Fruit fly (Drosophila melanogaster) whole organism, embryonic: ENCODE results near the gene tplus3a.
A peak's percentile ranks its signal among the peaks of the same experiment; 100 is the strongest.

Experiments used
- Antp ChIP-seq: fragments of 200-800 bp; sonication (Bioruptor generic); optimal IDR thresholded peaks from 3 replicates; lab custom pipeline; 2016; ENCODE audit warnings: missing biosample characterization, missing genetic modification characterization
- CG10565 ChIP-seq: fragments of 200-800 bp; sonication (Bioruptor generic); optimal IDR thresholded peaks from 3 replicates; lab custom pipeline; 2016; ENCODE audit warnings: missing biosample characterization, mild to moderate bottlenecking, missing genetic modification characterization
- CG11456 ChIP-seq: fragments of 200-800 bp; sonication (Bioruptor generic); IDR thresholded peaks from 3 replicates; pipeline ENCODE4 v1.3.6; 2022; ENCODE audit warnings: missing biosample characterization, missing genetic modification characterization
- CG13424 ChIP-seq: fragments of 200-800 bp; sonication (Bioruptor generic); optimal IDR thresholded peaks from 2 replicates; lab custom pipeline; 2019; ENCODE audit warnings: missing biosample characterization, mild to moderate bottlenecking, missing genetic modification characterization, moderate library complexity
- CG1647 ChIP-seq: fragments of 200-800 bp; sonication (Bioruptor generic); optimal IDR thresholded peaks from 3 replicates; lab custom pipeline; 2016; ENCODE audit warnings: missing biosample characterization, missing genetic modification characterization
- CG17359 ChIP-seq: fragments of 200-800 bp; sonication (Bioruptor generic); optimal IDR thresholded peaks from 3 replicates; lab custom pipeline; 2018; ENCODE audit warnings: missing biosample characterization, mild to moderate bottlenecking, missing genetic modification characterization, moderate library complexity
- CG17829 ChIP-seq: fragments of 200-800 bp; optimal IDR thresholded peaks from 2 replicates; lab custom pipeline; 2019; ENCODE audit warnings: missing biosample characterization, mild to moderate bottlenecking, missing genetic modification characterization, moderate library complexity
- CG17912 ChIP-seq: fragments of 200-800 bp; sonication (Bioruptor generic); optimal IDR thresholded peaks from 2 replicates; lab custom pipeline; 2018; ENCODE audit warnings: missing biosample characterization, mild to moderate bottlenecking, missing genetic modification characterization
- CG30020 ChIP-seq: fragments of 200-800 bp; optimal IDR thresholded peaks from 2 replicates; lab custom pipeline; 2019; ENCODE audit warnings: missing biosample characterization, mild to moderate bottlenecking, missing genetic modification characterization, moderate library complexity
- CG32532 ChIP-seq: fragments of 200-800 bp; sonication (Bioruptor generic); IDR thresholded peaks from 2 replicates; pipeline ENCODE4 v1.3.6; 2022; ENCODE audit warnings: missing biosample characterization, missing genetic modification characterization
- CG32767 ChIP-seq: fragments of 200-800 bp; sonication (Bioruptor generic); IDR thresholded peaks from 2 replicates; pipeline ENCODE4 v1.3.6; 2022; ENCODE audit warnings: missing biosample characterization, missing genetic modification characterization
- CG33557 ChIP-seq: fragments of 200-800 bp; sonication (Bioruptor generic); optimal IDR thresholded peaks from 2 replicates; lab custom pipeline; 2019; ENCODE audit warnings: missing biosample characterization, mild to moderate bottlenecking, missing genetic modification characterization, moderate library complexity
- CG42726 ChIP-seq: fragments of 200-800 bp; sonication (Bioruptor generic); IDR thresholded peaks from 2 replicates; pipeline ENCODE4 v1.3.6; 2022; ENCODE audit warnings: missing biosample characterization, missing genetic modification characterization; ENCODE audit not compliant: partially characterized antibody
- CG8924 ChIP-seq: fragments of 200-800 bp; optimal IDR thresholded peaks from 3 replicates; lab custom pipeline; 2019; ENCODE audit warnings: missing biosample characterization, mild to moderate bottlenecking, missing genetic modification characterization, moderate library complexity
- CG9932 ChIP-seq: fragments of 200-800 bp; sonication (Bioruptor generic); IDR thresholded peaks from 2 replicates; pipeline ENCODE4 v1.3.6; 2022; ENCODE audit warnings: missing biosample characterization, missing genetic modification characterization
- Chrac-16 ChIP-seq: fragments of 200-800 bp; sonication (Bioruptor generic); optimal IDR thresholded peaks from 3 replicates; lab custom pipeline; 2016; ENCODE audit warnings: missing biosample characterization, missing genetic modification characterization
- CrebB ChIP-seq: fragments of 200-800 bp; sonication (Bioruptor generic); optimal IDR thresholded peaks from 3 replicates; lab custom pipeline; 2018; ENCODE audit warnings: missing biosample characterization, mild to moderate bottlenecking, missing genetic modification characterization
- Hmx ChIP-seq: fragments of 200-800 bp; sonication (Bioruptor generic); optimal IDR thresholded peaks from 2 replicates; lab custom pipeline; 2016; ENCODE audit warnings: missing biosample characterization, missing genetic modification characterization
- MBD-R2 ChIP-seq: fragments of 200-800 bp; sonication (Bioruptor generic); IDR thresholded peaks from 2 replicates; pipeline ENCODE4 v1.3.6; 2022; ENCODE audit warnings: missing biosample characterization, missing genetic modification characterization
- Nf-YA ChIP-seq: fragments of 200-800 bp; sonication (Bioruptor generic); IDR thresholded peaks from 2 replicates; pipeline ENCODE4 v1.3.6; 2022; ENCODE audit warnings: missing biosample characterization, missing genetic modification characterization
- Ravus ChIP-seq: fragments of 200-800 bp; sonication (Bioruptor generic); IDR thresholded peaks from 2 replicates; pipeline ENCODE4 v1.3.6; 2022; ENCODE audit warnings: missing biosample characterization, missing genetic modification characterization
- Sox100B ChIP-seq: fragments of 200-800 bp; sonication (Bioruptor generic); optimal IDR thresholded peaks from 3 replicates; lab custom pipeline; 2018; ENCODE audit warnings: missing biosample characterization, mild to moderate bottlenecking, missing genetic modification characterization
- TFAM ChIP-seq: fragments of 200-800 bp; sonication (Bioruptor generic); optimal IDR thresholded peaks from 2 replicates; lab custom pipeline; 2017; ENCODE audit warnings: missing biosample characterization, missing genetic modification characterization, inconsistent platforms
- Trl ChIP-seq, 3 experiments: fragments of >200 bp in 2 of 3; fragments of 200-800 bp in 1 of 3; sonication (Bioruptor generic) in 1 of 3; optimal IDR thresholded peaks; 2 replicates in 1 of 3; 3 replicates in 2 of 3; lab custom pipeline; 2016 to 2017; ENCODE audit warnings: missing biosample characterization in 1 of 3, missing genetic modification characterization in 1 of 3
- ac ChIP-seq: fragments of 200-800 bp; sonication (Bioruptor generic); optimal IDR thresholded peaks from 3 replicates; lab custom pipeline; 2017; ENCODE audit warnings: missing biosample characterization, mild to moderate bottlenecking, missing genetic modification characterization
- ato ChIP-seq: fragments of 200-800 bp; sonication (Bioruptor generic); IDR thresholded peaks from 2 replicates; pipeline ENCODE4 v1.3.6; 2022; ENCODE audit warnings: missing biosample characterization, missing genetic modification characterization; ENCODE audit not compliant: partially characterized antibody
- cg ChIP-seq: fragments of 200-800 bp; sonication (Bioruptor generic); optimal IDR thresholded peaks from 3 replicates; lab custom pipeline; 2019; ENCODE audit warnings: missing biosample characterization, mild to moderate bottlenecking, missing genetic modification characterization, moderate library complexity
- chn ChIP-seq: fragments of 200-800 bp; sonication (Bioruptor generic); optimal IDR thresholded peaks from 2 replicates; lab custom pipeline; 2016; ENCODE audit warnings: missing biosample characterization, missing genetic modification characterization
- crol ChIP-seq: fragments of 200-800 bp; sonication (Bioruptor generic); IDR thresholded peaks from 2 replicates; pipeline ENCODE4 v1.3.6; 2022; ENCODE audit warnings: missing biosample characterization, missing genetic modification characterization
- dan ChIP-seq: fragments of 200-800 bp; sonication (Bioruptor generic); IDR thresholded peaks from 2 replicates; pipeline ENCODE4 v1.3.6; 2022; ENCODE audit warnings: missing biosample characterization, missing genetic modification characterization
- gcm ChIP-seq: fragments of 200-800 bp; sonication (Bioruptor generic); optimal IDR thresholded peaks from 2 replicates; lab custom pipeline; 2019; ENCODE audit warnings: missing biosample characterization, mild to moderate bottlenecking, missing genetic modification characterization, moderate library complexity
- grn ChIP-seq: fragments of 200-800 bp; sonication (Bioruptor generic); optimal IDR thresholded peaks from 3 replicates; lab custom pipeline; 2017; ENCODE audit warnings: missing biosample characterization, missing genetic modification characterization
- gsb-n ChIP-seq: fragments of 200-800 bp; sonication (Bioruptor generic); optimal IDR thresholded peaks from 3 replicates; lab custom pipeline; 2018; ENCODE audit warnings: missing biosample characterization, mild to moderate bottlenecking, missing genetic modification characterization
- hkb ChIP-seq, 2 experiments: fragments of 200-800 bp in 1 of 2; fragments of >200 bp in 1 of 2; sonication (Bioruptor generic) in 1 of 2; IDR thresholded peaks in 1 of 2; optimal IDR thresholded peaks in 1 of 2; 2 replicates each; pipeline versions ENCODE4 v1.3.6 to Lab custom; 2017 to 2022; ENCODE audit warnings: missing biosample characterization in 1 of 2, missing genetic modification characterization in 1 of 2
- kni ChIP-seq: fragments of 200-800 bp; sonication (Bioruptor generic); optimal IDR thresholded peaks from 3 replicates; lab custom pipeline; 2017; ENCODE audit warnings: mild to moderate bottlenecking, missing biosample characterization, missing genetic modification reagents, missing genetic modification characterization
- lilli ChIP-seq: fragments of 200-800 bp; sonication (Bioruptor generic); optimal IDR thresholded peaks from 3 replicates; lab custom pipeline; 2016; ENCODE audit warnings: missing biosample characterization, missing genetic modification characterization
- mirr ChIP-seq: fragments of 200-800 bp; sonication (Bioruptor generic); optimal IDR thresholded peaks from 3 replicates; lab custom pipeline; 2018; ENCODE audit warnings: missing biosample characterization, mild to moderate bottlenecking, missing genetic modification characterization
- peb ChIP-seq: fragments of 200-800 bp; sonication (Bioruptor generic); IDR thresholded peaks from 2 replicates; pipeline ENCODE4 v1.3.6; 2022; ENCODE audit warnings: missing biosample characterization, missing genetic modification characterization
- pfk ChIP-seq: fragments of 200-800 bp; sonication (Bioruptor generic); optimal IDR thresholded peaks from 2 replicates; lab custom pipeline; 2018; ENCODE audit warnings: missing biosample characterization, mild to moderate bottlenecking, missing genetic modification characterization, moderate library complexity
- prd ChIP-seq, 3 experiments: fragments of >200 bp in 2 of 3; fragments of 200-800 bp in 1 of 3; sonication (Bioruptor generic) in 1 of 3; optimal IDR thresholded peaks in 2 of 3; IDR thresholded peaks in 1 of 3; 2 replicates in 2 of 3; 3 replicates in 1 of 3; pipeline versions ENCODE4 v1.3.6 to Lab custom; 2017 to 2022; ENCODE audit warnings: missing biosample characterization in 1 of 3, missing genetic modification characterization in 1 of 3
- rib ChIP-seq: fragments of 200-800 bp; sonication (Bioruptor generic); IDR thresholded peaks from 2 replicates; pipeline ENCODE4 v1.3.6; 2022; ENCODE audit warnings: missing biosample characterization, missing genetic modification characterization
- sens ChIP-seq: fragments of 200-800 bp; sonication (Bioruptor generic); peaks from one replicate; lab custom pipeline; 2016; ENCODE audit warnings: missing biosample characterization, missing genetic modification characterization
- sna ChIP-seq: fragments of 200-800 bp; sonication (Bioruptor generic); IDR thresholded peaks from 2 replicates; pipeline ENCODE4 v1.3.6; 2022; ENCODE audit warnings: missing biosample characterization, missing genetic modification characterization; ENCODE audit not compliant: partially characterized antibody
- unc-4 ChIP-seq: fragments of 200-800 bp; sonication (Bioruptor generic); IDR thresholded peaks from 2 replicates; pipeline ENCODE4 v1.3.6; 2022; ENCODE audit warnings: missing biosample characterization, missing genetic modification characterization; ENCODE audit not compliant: partially characterized antibody
- wor ChIP-seq: fragments of 200-800 bp; sonication (Bioruptor generic); IDR thresholded peaks from 2 replicates; pipeline ENCODE4 v1.3.6; 2022; ENCODE audit warnings: missing biosample characterization, missing genetic modification characterization
- zen ChIP-seq: fragments of 200-800 bp; sonication (Bioruptor generic); optimal IDR thresholded peaks from 3 replicates; lab custom pipeline; 2018; ENCODE audit warnings: missing biosample characterization, mild to moderate bottlenecking, missing genetic modification characterization, moderate library complexity
- zen2 ChIP-seq: fragments of 200-800 bp; sonication (Bioruptor generic); IDR thresholded peaks from 3 replicates; pipeline ENCODE4 v1.3.6; 2022; ENCODE audit warnings: missing biosample characterization, missing genetic modification characterization; ENCODE audit not compliant: partially characterized antibody

The tplus3a gene

dm6 chr2L:22070844-22071243 is at the start of gene tplus3a:
tplus3a (plus strand) TSS chr2L:22071144.
- TF ChIP-seq mirr (GFP tag; lab: Kevin White, UChicago) = no peak

dm6 chr2L:22024362-22024761 is 46.6 kb upstream of the tplus3a start:
- no peak for TF ChIP-seq CG1647
- TF ChIP-seq sens (GFP tag; lab: Kevin White, UChicago) = peak; percentile 78
- TF ChIP-seq unc-4 (GFP tag; lab: Robert Waterston, UW) = no peak; the same call in 1 of the 2 replicates
- peak; percentile 93 for TF ChIP-seq Nf-YA
- peak; percentile 1 for TF ChIP-seq Antp (GFP tag; lab: Kevin White, UChicago)
- TF ChIP-seq CG17829 (tag; lab: Kevin White, UChicago) = peak; percentile 35
- TF ChIP-seq CG9932 (GFP tag; lab: Robert Waterston, UW) = peak; percentile 13; the same call in 1 of the 2 replicates
- TF ChIP-seq Hmx (GFP tag; lab: Kevin White, UChicago) = no peak
- no peak for TF ChIP-seq Ravus (GFP tag; lab: Robert Waterston, UW)
- TF ChIP-seq CG11456 (GFP tag; lab: Robert Waterston, UW) = no peak
- peak; percentile 30; the same call in 1 of the 2 replicates for TF ChIP-seq CG32767 (GFP tag; lab: Robert Waterston, UW)
- TF ChIP-seq grn (GFP tag; lab: Kevin White, UChicago) = no peak
- TF ChIP-seq gcm (GFP tag; lab: Kevin White, UChicago) = peak; percentile 72
- peak; percentile 86 for TF ChIP-seq pfk (GFP tag; lab: Kevin White, UChicago)
- no peak for TF ChIP-seq CG17359
- peak; percentile 66 for TF ChIP-seq kni (GFP tag; lab: Kevin White, UChicago)
- peak; percentile 90 for TF ChIP-seq zen
- no peak for TF ChIP-seq CG13424 (tag; lab: Kevin White, UChicago)
- TF ChIP-seq zen2 = peak; percentile 53; the same call in 1 of the 3 replicates
- TF ChIP-seq TFAM = no peak
- peak; percentile 70 for TF ChIP-seq CG32532
- TF ChIP-seq sna (GFP tag; lab: Robert Waterston, UW) = peak; percentile 80
- TF ChIP-seq CG10565 (GFP tag; lab: Kevin White, UChicago) = no peak
- TF ChIP-seq cg (GFP tag; lab: Kevin White, UChicago) = peak; percentile 85
- TF ChIP-seq lilli (GFP tag; lab: Kevin White, UChicago) = peak; percentile 3
- no peak for TF ChIP-seq prd (optimal IDR thresholded peaks at IDR 0.05; lab: Kevin White, UChicago)
- peak; percentile 46; the same call in 1 of the 3 replicates for TF ChIP-seq prd (GFP tag; IDR thresholded peaks at IDR 0.05; lab: Robert Waterston, UW)
- peak; percentile 32 for TF ChIP-seq CG17912 (GFP tag; lab: Kevin White, UChicago)
- peak; percentile 85 for TF ChIP-seq CG42726 (GFP tag; lab: Robert Waterston, UW)
- TF ChIP-seq crol (GFP tag; lab: Robert Waterston, UW) = peak; percentile 75
- TF ChIP-seq ac (GFP tag; lab: Kevin White, UChicago) = peak; percentile 48
- TF ChIP-seq Sox100B (GFP tag; lab: Kevin White, UChicago) = no peak
- peak; percentile 35; the same call in 1 of the 2 replicates for TF ChIP-seq MBD-R2
- TF ChIP-seq Chrac-16 (GFP tag; lab: Kevin White, UChicago) = no peak
- TF ChIP-seq CG33557 (GFP tag; lab: Kevin White, UChicago) = peak; percentile 43
- TF ChIP-seq peb (GFP tag; lab: Robert Waterston, UW) = 0 out of 2 replicates have a peak, but pooled peaks have one; percentile 22
- TF ChIP-seq gsb-n (tag; lab: Kevin White, UChicago) = peak; percentile 52
- TF ChIP-seq rib (GFP tag; lab: Robert Waterston, UW) = peak; percentile 64; the same call in 1 of the 2 replicates
- peak; percentile 48 for TF ChIP-seq hkb (optimal IDR thresholded peaks at IDR 0.05; lab: Kevin White, UChicago)
- no peak for TF ChIP-seq hkb (GFP tag; IDR thresholded peaks at IDR 0.05; lab: Robert Waterston, UW)
- TF ChIP-seq CG30020 = no peak
- peak; percentile 63; the same call in 1 of the 2 replicates for TF ChIP-seq ato (GFP tag; lab: Robert Waterston, UW)
- TF ChIP-seq CG8924 (tag; lab: Kevin White, UChicago) = peak; percentile 52
- no peak for TF ChIP-seq dan (GFP tag; lab: Robert Waterston, UW)
- TF ChIP-seq chn = peak; percentile 50
- TF ChIP-seq Trl (optimal IDR thresholded peaks at IDR 0.05; lab: Kevin White, UChicago) = peak; percentile 83 to 96
- peak; percentile 65 for TF ChIP-seq Trl (GFP tag; optimal IDR thresholded peaks at IDR 0.05; lab: Kevin White, UChicago)
- TF ChIP-seq CrebB (tag; lab: Kevin White, UChicago) = peak; percentile 60
- TF ChIP-seq wor (GFP tag; lab: Robert Waterston, UW) = no peak
